Worm (Caenorhabditis elegans): ENCODE measurements around the gene clec-58.
A peak's percentile ranks its signal among the peaks of the same experiment; 100 is the strongest.

The clec-58 gene

ce11 chrII:10447348-10448316 lies 28.3 kb downstream of the clec-58 start, which contains the start of gene ZK673.2 (continued):
- TF ChIP-seq cebp-2 (GFP tag; IDR thresholded peaks at IDR 0.05) (no peak), ztf-3 (GFP tag; optimal IDR thresholded peaks at IDR 0.05) (no peak), tbx-9 (tag; optimal IDR thresholded peaks at IDR 0.05; ENCODE audit: borderline replicate concordance) (no peak), lin-26 (GFP tag; IDR thresholded peaks at IDR 0.05) (no peak), D2030.7 (GFP tag; IDR thresholded peaks at IDR 0.05) (no peak), egl-44 (GFP tag; IDR thresholded peaks at IDR 0.05) (no peak), somi-1 (GFP tag; optimal IDR thresholded peaks at IDR 0.05) (no peak), lin-54 (GFP tag; optimal IDR thresholded peaks at IDR 0.05) (no peak), rcor-1 (GFP tag; IDR thresholded peaks at IDR 0.05) (no peak)

- TF ChIP-seq lin-35 (GFP tag; optimal IDR thresholded peaks at IDR 0.05) (no peak), lin-26 (GFP tag; IDR thresholded peaks at IDR 0.05) (no peak), T07F8.4 (tag; optimal IDR thresholded peaks at IDR 0.05) (no peak), lir-1 (GFP tag; conservative IDR thresholded peaks at IDR 0.05) (no peak), T26A5.8 (tag; optimal IDR thresholded peaks at IDR 0.05) (no peak), Y53G8AR.9 (GFP tag; conservative IDR thresholded peaks at IDR 0.05) (0 out of 2 replicates have a peak, but pooled peaks have one; percentile 9), ekl-4 (GFP tag; IDR thresholded peaks at IDR 0.05) (no peak)
These were observed 29.1 kb downstream of the clec-58 start for ce11 chrII:10446814-10447213.

ce11 chrII:10446300-10446699 lies 29.6 kb downstream of the clec-58 start:
- TF ChIP-seq sea-2 (GFP tag; IDR thresholded peaks at IDR 0.05) (no peak), ztf-3 (GFP tag; optimal IDR thresholded peaks at IDR 0.05) (no peak), let-526 (GFP tag; IDR thresholded peaks at IDR 0.05) (0 out of 2 replicates have a peak, but pooled peaks have one; percentile 61), ztf-18 (tag; optimal IDR thresholded peaks at IDR 0.05) (no peak), hmg-1.2 (GFP tag; IDR thresholded peaks at IDR 0.05) (peak; percentile 15; the same call in 1 of the 2 replicates), F33H1.4 (GFP tag; IDR thresholded peaks at IDR 0.05) (no peak), madf-10 (tag; optimal IDR thresholded peaks at IDR 0.05) (peak; percentile 12), somi-1 (GFP tag; optimal IDR thresholded peaks at IDR 0.05) (peak; percentile 53), tlf-1 (GFP tag; optimal IDR thresholded peaks at IDR 0.05) (peak; percentile 11)

- TF ChIP-seq C17E4.6 (GFP tag; IDR thresholded peaks at IDR 0.05) (no peak), K11D2.4 (GFP tag; IDR thresholded peaks at IDR 0.05) (no peak), nfyb-1 (GFP tag; IDR thresholded peaks at IDR 0.05) (peak; percentile 35; the same call in 1 of the 2 replicates), let-607 (tag; optimal IDR thresholded peaks at IDR 0.05) (no peak), nhr-90 (tag; optimal IDR thresholded peaks at IDR 0.05) (no peak), F39B2.1 (GFP tag; IDR thresholded peaks at IDR 0.05) (no peak), mel-28 (tag; optimal IDR thresholded peaks at IDR 0.05; ENCODE audit: borderline replicate concordance) (no peak), ztf-28 (GFP tag; IDR thresholded peaks at IDR 0.05) (no peak), Y95B8A.8 (GFP tag; IDR thresholded peaks at IDR 0.05) (no peak), tbp1 (GFP tag; optimal IDR thresholded peaks at IDR 0.05) (no peak), F49E8.2 (tag; optimal IDR thresholded peaks at IDR 0.05; ENCODE audit: insufficient read depth) (no peak), ZK185.1 (tag; optimal IDR thresholded peaks at IDR 0.05; ENCODE audit: poor library complexity, severe bottlenecking) (no peak), ceh-58 (GFP tag; IDR thresholded peaks at IDR 0.05) (no peak), ztf-26 (tag; optimal IDR thresholded peaks at IDR 0.05) (no peak), chd-7 (tag; optimal IDR thresholded peaks at IDR 0.05) (peak; percentile 10), repo-1 (tag; optimal IDR thresholded peaks at IDR 0.05) (peak; percentile 50), unc-130 (GFP tag; optimal IDR thresholded peaks at IDR 0.05) (no peak), rcor-1 (GFP tag; IDR thresholded peaks at IDR 0.05) (no peak), ztf-3 (GFP tag; optimal IDR thresholded peaks at IDR 0.05) (no peak), attf-6 (GFP tag; IDR thresholded peaks at IDR 0.05) (no peak), mes-4 (tag; optimal IDR thresholded peaks at IDR 0.05) (no peak), D2030.7 (GFP tag; IDR thresholded peaks at IDR 0.05) (no peak), tbx-9 (tag; optimal IDR thresholded peaks at IDR 0.05; ENCODE audit: borderline replicate concordance) (no peak), ceh-27 (GFP tag; optimal IDR thresholded peaks at IDR 0.05) (no peak)
These were observed 30.2 kb downstream of the clec-58 start for ce11 chrII:10445738-10446137.
